Worm (Caenorhabditis elegans) whole organism, L3 larva: Measurements from ENCODE around the gene pgp-11.

Experiments
- aly-2 ChIP-seq: fragments of 150-350 bp; optimal IDR thresholded peaks from 2 replicates; lab custom pipeline; 2014; ENCODE audit warnings: missing biosample characterization, missing genetic modification characterization
- ama-1 ChIP-seq: fragments of 150-350 bp; optimal IDR thresholded peaks from 2 replicates; lab custom pipeline; 2018
- lin-39 ChIP-seq: fragments of 150-350 bp; optimal IDR thresholded peaks from 2 replicates; lab custom pipeline; 2018; ENCODE audit warnings: missing biosample characterization, missing genetic modification reagents, missing genetic modification characterization
- nhr-12 ChIP-seq: fragments of 150-350 bp; optimal IDR thresholded peaks from 2 replicates; lab custom pipeline; 2014; ENCODE audit warnings: missing biosample characterization, missing genetic modification characterization
- nhr-67 ChIP-seq: fragments of 150-350 bp; optimal IDR thresholded peaks from 2 replicates; lab custom pipeline; 2014; ENCODE audit warnings: missing biosample characterization, missing genetic modification characterization
- pha-4 ChIP-seq: fragments of 150-350 bp; optimal IDR thresholded peaks from 2 replicates; lab custom pipeline; 2014; ENCODE audit warnings: missing biosample characterization, missing genetic modification reagents, missing genetic modification characterization
- snpc-4 ChIP-seq: fragments of 150-350 bp; optimal IDR thresholded peaks from 2 replicates; lab custom pipeline; 2014; ENCODE audit warnings: missing biosample characterization, missing genetic modification characterization
- unc-39 ChIP-seq: sonication (generic microtip); optimal IDR thresholded peaks from 4 replicates; lab custom pipeline; 2017; ENCODE audit warnings: missing biosample characterization, missing genetic modification characterization

ce11 chrII:8041642-8042041, 37.6 kb upstream of the pgp-11 start:
- peak; percentile 29 for TF ChIP-seq snpc-4 (tag; lab: Kevin White, UChicago)
- TF ChIP-seq unc-39: no peak
- no peak for TF ChIP-seq nhr-12 (tag; lab: Kevin White, UChicago)
- no peak for TF ChIP-seq ama-1 (lab: Kevin White, UChicago)
- TF ChIP-seq lin-39: no peak
- peak; percentile 79 for TF ChIP-seq pha-4 (tag; lab: Kevin White, UChicago)
- no peak for TF ChIP-seq aly-2 (tag; lab: Kevin White, UChicago)
- no peak for TF ChIP-seq nhr-67 (tag; lab: Kevin White, UChicago)
